Worm (Caenorhabditis elegans): Measurements from ENCODE around the gene F29C4.4.
A peak's percentile ranks its signal among the peaks of the same experiment; 100 is the strongest.

Gene F29C4.4

ce11 chrIV:97681-98080, 13.8 kb upstream of the F29C4.4 start:
- no peak for TF ChIP-seq T07F8.4 (tag; optimal IDR thresholded peaks at IDR 0.05)
- no peak for TF ChIP-seq Y95B8A.8 (GFP tag; IDR thresholded peaks at IDR 0.05)
- no peak for TF ChIP-seq tbp1 (GFP tag; optimal IDR thresholded peaks at IDR 0.05)
- TF ChIP-seq ztf-6 (GFP tag; IDR thresholded peaks at IDR 0.05): no peak
- TF ChIP-seq sdz-38 (tag; optimal IDR thresholded peaks at IDR 0.05): no peak
- no peak for TF ChIP-seq B0336.3 (GFP tag; IDR thresholded peaks at IDR 0.05)

ce11 chrIV:102848-103247, 8.6 kb upstream of the F29C4.4 start:
- TF ChIP-seq ekl-4 (GFP tag; IDR thresholded peaks at IDR 0.05): no peak
- no peak for TF ChIP-seq ztf-25 (GFP tag; IDR thresholded peaks at IDR 0.05)
- no peak for TF ChIP-seq bed-2 (GFP tag; IDR thresholded peaks at IDR 0.05)
- 0 out of 2 replicates have a peak, but pooled peaks have one; percentile 10 for TF ChIP-seq egrh-3 (GFP tag; IDR thresholded peaks at IDR 0.05)
- TF ChIP-seq ceh-27 (GFP tag; optimal IDR thresholded peaks at IDR 0.05): peak; percentile 28
- no peak for TF ChIP-seq attf-3 (GFP tag; conservative IDR thresholded peaks at IDR 0.05)
- TF ChIP-seq bed-1 (GFP tag; IDR thresholded peaks at IDR 0.05): no peak
- no peak for TF ChIP-seq zfh-2 (GFP tag; conservative IDR thresholded peaks at IDR 0.05)
- TF ChIP-seq ccch-3 (GFP tag; optimal IDR thresholded peaks at IDR 0.05): no peak
- no peak for TF ChIP-seq dpff-1 (tag; optimal IDR thresholded peaks at IDR 0.05)
- no peak for TF ChIP-seq zim-3 (tag; optimal IDR thresholded peaks at IDR 0.05)
- no peak for TF ChIP-seq efl-1 (GFP tag; optimal IDR thresholded peaks at IDR 0.05)
- TF ChIP-seq madf-6 (GFP tag; IDR thresholded peaks at IDR 0.05): no peak
- TF ChIP-seq nfya-1 (tag; optimal IDR thresholded peaks at IDR 0.05; ENCODE audit: borderline replicate concordance, insufficient read depth): no peak
- TF ChIP-seq lsy-27 (tag; optimal IDR thresholded peaks at IDR 0.05; ENCODE audit: borderline replicate concordance, insufficient read depth): no peak
- peak; percentile 59 for TF ChIP-seq lin-40 (tag; optimal IDR thresholded peaks at IDR 0.05)
- TF ChIP-seq B0019.2 (GFP tag; conservative IDR thresholded peaks at IDR 0.05): no peak
- no peak for TF ChIP-seq snpc-1.1 (tag; optimal IDR thresholded peaks at IDR 0.05; ENCODE audit: insufficient read depth)
- TF ChIP-seq lin-35 (GFP tag; optimal IDR thresholded peaks at IDR 0.05): no peak
- TF ChIP-seq ztf-6 (GFP tag; IDR thresholded peaks at IDR 0.05): no peak
- no peak for TF ChIP-seq madf-3 (GFP tag; IDR thresholded peaks at IDR 0.05)
- TF ChIP-seq hlh-12 (tag; optimal IDR thresholded peaks at IDR 0.05): no peak
- TF ChIP-seq snpc-3.4 (tag; optimal IDR thresholded peaks at IDR 0.05): no peak
- TF ChIP-seq madf-10 (tag; optimal IDR thresholded peaks at IDR 0.05): no peak
- TF ChIP-seq mcd-1 (GFP tag; IDR thresholded peaks at IDR 0.05): no peak
- peak; percentile 37 for TF ChIP-seq atf-7 (tag; optimal IDR thresholded peaks at IDR 0.05)
- no peak for TF ChIP-seq F49E8.2 (tag; optimal IDR thresholded peaks at IDR 0.05; ENCODE audit: insufficient read depth)
- TF ChIP-seq Y53G8AR.9 (GFP tag; conservative IDR thresholded peaks at IDR 0.05): no peak
- TF ChIP-seq cebp-2 (GFP tag; IDR thresholded peaks at IDR 0.05): no peak
- TF ChIP-seq hrde-1 (tag; optimal IDR thresholded peaks at IDR 0.05; ENCODE audit: borderline replicate concordance): no peak
- TF ChIP-seq F22D6.2 (tag; optimal IDR thresholded peaks at IDR 0.05): no peak
- no peak for TF ChIP-seq Y79H2A.3 (GFP tag; conservative IDR thresholded peaks at IDR 0.05)
- no peak for TF ChIP-seq lin-26 (GFP tag; IDR thresholded peaks at IDR 0.05)
